Fruit fly (Drosophila melanogaster) whole organism, embryonic: ENCODE measurements around the gene CG14664.

ENCODE experiments used
- Atf-2 ChIP-seq: fragments of 200-800 bp; sonication (Bioruptor generic); optimal IDR thresholded peaks from 2 replicates; lab custom pipeline; 2016; ENCODE audit warnings: missing biosample characterization, missing genetic modification characterization
- CG10366 ChIP-seq: fragments of 200-800 bp; sonication (Bioruptor generic); IDR thresholded peaks from 2 replicates; pipeline ENCODE4 v1.3.6; 2022; ENCODE audit warnings: missing biosample characterization, missing genetic modification characterization
- CG10979 ChIP-seq: fragments of 200-800 bp; sonication (Bioruptor generic); optimal IDR thresholded peaks from 2 replicates; lab custom pipeline; 2018; ENCODE audit warnings: missing biosample characterization, mild to moderate bottlenecking, missing genetic modification characterization, moderate library complexity
- CG11723 ChIP-seq: fragments of 200-800 bp; sonication (Bioruptor generic); optimal IDR thresholded peaks from 2 replicates; lab custom pipeline; 2017; ENCODE audit warnings: missing biosample characterization, mild to moderate bottlenecking, missing genetic modification characterization
- CG13624 ChIP-seq: fragments of 200-800 bp; sonication (Bioruptor generic); optimal IDR thresholded peaks from 2 replicates; lab custom pipeline; 2016; ENCODE audit warnings: missing biosample characterization, missing genetic modification characterization
- CG14050 ChIP-seq: fragments of 200-800 bp; sonication (Bioruptor generic); IDR thresholded peaks from 3 replicates; pipeline ENCODE4 v1.3.6; 2022; ENCODE audit warnings: missing biosample characterization, missing genetic modification characterization
- CG16815 ChIP-seq: fragments of 200-800 bp; sonication (Bioruptor generic); optimal IDR thresholded peaks from 3 replicates; lab custom pipeline; 2017; ENCODE audit warnings: missing biosample characterization, mild to moderate bottlenecking, missing genetic modification characterization
- CG2116 ChIP-seq: fragments of 200-800 bp; sonication (Bioruptor generic); optimal IDR thresholded peaks from 3 replicates; lab custom pipeline; 2018; ENCODE audit warnings: missing biosample characterization, mild to moderate bottlenecking, missing genetic modification characterization
- CG30020 ChIP-seq: fragments of 200-800 bp; optimal IDR thresholded peaks from 2 replicates; lab custom pipeline; 2019; ENCODE audit warnings: missing biosample characterization, mild to moderate bottlenecking, missing genetic modification characterization, moderate library complexity
- CG3065 ChIP-seq: fragments of 200-800 bp; sonication (Bioruptor generic); optimal IDR thresholded peaks from 2 replicates; lab custom pipeline; 2016; ENCODE audit warnings: missing biosample characterization, missing genetic modification characterization
- CG31441 ChIP-seq: fragments of 200-800 bp; sonication (Bioruptor generic); IDR thresholded peaks from 2 replicates; pipeline ENCODE4 v1.3.6; 2022; ENCODE audit warnings: missing biosample characterization, missing genetic modification characterization
- CG32772 ChIP-seq: fragments of 200-800 bp; sonication (Bioruptor generic); IDR thresholded peaks from 2 replicates; pipeline ENCODE4 v1.3.6; 2022; ENCODE audit warnings: missing biosample characterization, missing genetic modification characterization
- CG5245 ChIP-seq: fragments of 200-800 bp; sonication (Bioruptor generic); optimal IDR thresholded peaks from 3 replicates; lab custom pipeline; 2016; ENCODE audit warnings: missing biosample characterization, missing genetic modification characterization
- CG6254 ChIP-seq: fragments of 200-800 bp; sonication (Bioruptor generic); optimal IDR thresholded peaks from 3 replicates; lab custom pipeline; 2017; ENCODE audit warnings: mild to moderate bottlenecking, missing biosample characterization, missing genetic modification reagents, missing genetic modification characterization
- CG6791 ChIP-seq: fragments of 200-800 bp; sonication (Bioruptor generic); IDR thresholded peaks from 3 replicates; pipeline ENCODE4 v1.3.6; 2022; ENCODE audit warnings: missing biosample characterization, missing genetic modification characterization; ENCODE audit not compliant: partially characterized antibody
- CG7786 ChIP-seq: fragments of 200-800 bp; sonication (Bioruptor generic); optimal IDR thresholded peaks from 2 replicates; lab custom pipeline; 2016; ENCODE audit warnings: missing biosample characterization, missing genetic modification characterization
- CG8765 ChIP-seq: fragments of 200-800 bp; sonication (Bioruptor generic); IDR thresholded peaks from 2 replicates; pipeline ENCODE4 v1.3.6; 2022; ENCODE audit warnings: missing biosample characterization, missing genetic modification characterization
- Ets97D ChIP-seq: fragments of 200-800 bp; sonication (Bioruptor generic); optimal IDR thresholded peaks from 3 replicates; lab custom pipeline; 2016; ENCODE audit warnings: missing biosample characterization, missing genetic modification characterization
- Gug ChIP-seq: fragments of 200-800 bp; sonication (Bioruptor generic); IDR thresholded peaks from 4 replicates; pipeline ENCODE4 v1.3.6; 2022; ENCODE audit warnings: missing biosample characterization, missing genetic modification characterization
- HmgD ChIP-seq: fragments of 200-800 bp; sonication (Bioruptor generic); optimal IDR thresholded peaks from 3 replicates; lab custom pipeline; 2016; ENCODE audit warnings: missing biosample characterization, missing genetic modification characterization
- Hsf ChIP-seq: fragments of 200-800 bp; sonication (Bioruptor generic); optimal IDR thresholded peaks from 3 replicates; lab custom pipeline; 2016; ENCODE audit warnings: missing biosample characterization, missing genetic modification characterization
- Med ChIP-seq: fragments of 200-800 bp; sonication (Bioruptor generic); peaks from one replicate; lab custom pipeline; 2016; ENCODE audit warnings: missing biosample characterization, missing genetic modification characterization, mild to moderate bottlenecking, inconsistent platforms, moderate library complexity
- NC2β ChIP-seq: fragments of 200-800 bp; sonication (Bioruptor generic); optimal IDR thresholded peaks from 2 replicates; lab custom pipeline; 2016; ENCODE audit warnings: missing biosample characterization, missing genetic modification characterization
- Nf-YB ChIP-seq: fragments of 200-800 bp; sonication (Bioruptor generic); optimal IDR thresholded peaks from 3 replicates; lab custom pipeline; 2019; ENCODE audit warnings: missing biosample characterization, mild to moderate bottlenecking, missing genetic modification characterization, moderate library complexity
- Oli ChIP-seq: fragments of 200-800 bp; sonication (Bioruptor generic); optimal IDR thresholded peaks from 2 replicates; lab custom pipeline; 2018; ENCODE audit warnings: missing biosample characterization, mild to moderate bottlenecking, missing genetic modification characterization, moderate library complexity
- Optix ChIP-seq: fragments of 200-800 bp; sonication (Bioruptor generic); IDR thresholded peaks from 3 replicates; pipeline ENCODE4 v1.3.6; 2022; ENCODE audit warnings: missing biosample characterization, missing genetic modification characterization
- Scr ChIP-seq: fragments of 200-800 bp; sonication (Bioruptor generic); IDR thresholded peaks from 2 replicates; pipeline ENCODE4 v1.3.6; 2022; ENCODE audit warnings: missing biosample characterization, missing genetic modification characterization; ENCODE audit not compliant: partially characterized antibody
- TFAM ChIP-seq: fragments of 200-800 bp; sonication (Bioruptor generic); optimal IDR thresholded peaks from 2 replicates; lab custom pipeline; 2017; ENCODE audit warnings: missing biosample characterization, missing genetic modification characterization, inconsistent platforms
- Usf ChIP-seq: fragments of 200-800 bp; sonication (Bioruptor generic); optimal IDR thresholded peaks from 2 replicates; lab custom pipeline; 2017; ENCODE audit warnings: missing genotype, missing biosample characterization, missing genetic modification characterization
- Xbp1 ChIP-seq: fragments of 200-800 bp; sonication (Bioruptor generic); optimal IDR thresholded peaks from 3 replicates; lab custom pipeline; 2016; ENCODE audit warnings: missing biosample characterization, mild to moderate bottlenecking, missing genetic modification characterization
- abd-A ChIP-seq: fragments of 200-800 bp; sonication (Bioruptor generic); optimal IDR thresholded peaks from 3 replicates; lab custom pipeline; 2019; ENCODE audit warnings: missing biosample characterization, mild to moderate bottlenecking, missing genetic modification characterization, moderate library complexity
- bowl ChIP-seq: fragments of 200-800 bp; sonication (Bioruptor generic); IDR thresholded peaks from 2 replicates; pipeline ENCODE4 v1.3.6; 2022; ENCODE audit warnings: missing biosample characterization, missing genetic modification characterization
- bsh ChIP-seq, 2 experiments: fragments of 200-800 bp; sonication (Bioruptor generic); optimal IDR thresholded peaks; 2 replicates each; lab custom pipeline; 2017 to 2018; ENCODE audit warnings: mild to moderate bottlenecking in 2 of 2, missing biosample characterization in 2 of 2, missing genetic modification characterization in 2 of 2, moderate library complexity in 1 of 2
- cato ChIP-seq: fragments of 200-800 bp; sonication (Bioruptor generic); optimal IDR thresholded peaks from 2 replicates; lab custom pipeline; 2016; ENCODE audit warnings: missing biosample characterization, missing genetic modification characterization, borderline replicate concordance
- dati ChIP-seq: fragments of 200-800 bp; sonication (Bioruptor generic); IDR thresholded peaks from 2 replicates; pipeline ENCODE4 v1.3.6; 2022; ENCODE audit warnings: missing biosample characterization, missing genetic modification characterization
- gcm2 ChIP-seq: fragments of 200-800 bp; sonication (Bioruptor generic); optimal IDR thresholded peaks from 2 replicates; lab custom pipeline; 2016; ENCODE audit warnings: missing biosample characterization, missing genetic modification characterization
- gem ChIP-seq: fragments of 200-800 bp; sonication (Bioruptor generic); optimal IDR thresholded peaks from 2 replicates; lab custom pipeline; 2019; ENCODE audit warnings: missing biosample characterization, mild to moderate bottlenecking, missing genetic modification characterization, moderate library complexity
- gsb-n ChIP-seq: fragments of 200-800 bp; sonication (Bioruptor generic); optimal IDR thresholded peaks from 3 replicates; lab custom pipeline; 2018; ENCODE audit warnings: missing biosample characterization, mild to moderate bottlenecking, missing genetic modification characterization
- lilli ChIP-seq: fragments of 200-800 bp; sonication (Bioruptor generic); optimal IDR thresholded peaks from 3 replicates; lab custom pipeline; 2016; ENCODE audit warnings: missing biosample characterization, missing genetic modification characterization
- luna ChIP-seq: fragments of 200-800 bp; sonication (Bioruptor generic); optimal IDR thresholded peaks from 2 replicates; lab custom pipeline; 2016; ENCODE audit warnings: missing biosample characterization, missing genetic modification characterization
- phol ChIP-seq: fragments of 200-800 bp; sonication (Bioruptor generic); optimal IDR thresholded peaks from 3 replicates; lab custom pipeline; 2018; ENCODE audit warnings: missing biosample characterization, mild to moderate bottlenecking, missing genetic modification characterization, moderate library complexity
- prd ChIP-seq, 3 experiments: fragments of >200 bp in 2 of 3; fragments of 200-800 bp in 1 of 3; sonication (Bioruptor generic) in 1 of 3; optimal IDR thresholded peaks in 2 of 3; IDR thresholded peaks in 1 of 3; 2 replicates in 2 of 3; 3 replicates in 1 of 3; pipeline versions ENCODE4 v1.3.6 to Lab custom; 2017 to 2022; ENCODE audit warnings: missing biosample characterization in 1 of 3, missing genetic modification characterization in 1 of 3
- salm ChIP-seq: fragments of 200-800 bp; sonication (Bioruptor generic); optimal IDR thresholded peaks from 2 replicates; lab custom pipeline; 2018; ENCODE audit warnings: missing biosample characterization, mild to moderate bottlenecking, missing genetic modification characterization
- so ChIP-seq: fragments of 200-800 bp; sonication (Bioruptor generic); IDR thresholded peaks from 3 replicates; pipeline ENCODE4 v1.3.6; 2022; ENCODE audit warnings: missing biosample characterization, missing genetic modification characterization
- tgo ChIP-seq: fragments of 200-800 bp; sonication (Bioruptor generic); IDR thresholded peaks from 3 replicates; pipeline ENCODE4 v1.3.6; 2022; ENCODE audit warnings: missing biosample characterization, missing genetic modification characterization
- toy ChIP-seq: fragments of 200-800 bp; sonication (Bioruptor generic); IDR thresholded peaks from 2 replicates; pipeline ENCODE4 v1.3.6; 2022; ENCODE audit warnings: missing biosample characterization, missing genetic modification characterization
- zen ChIP-seq: fragments of 200-800 bp; sonication (Bioruptor generic); optimal IDR thresholded peaks from 3 replicates; lab custom pipeline; 2018; ENCODE audit warnings: missing biosample characterization, mild to moderate bottlenecking, missing genetic modification characterization, moderate library complexity
- zfh1 ChIP-seq: fragments of 200-800 bp; sonication (Bioruptor generic); IDR thresholded peaks from 3 replicates; pipeline ENCODE4 v1.3.6; 2022; ENCODE audit warnings: missing biosample characterization, missing genetic modification characterization

The CG14664 gene

dm6 chr3R:5211901-5212758, 11.8 kb upstream of the CG14664 start (continued):
- peak; percentile 14 for TF ChIP-seq HmgD (GFP tag; lab: Kevin White, UChicago)
- TF ChIP-seq prd (optimal IDR thresholded peaks at IDR 0.05; lab: Kevin White, UChicago), result no peak
- TF ChIP-seq prd (GFP tag; IDR thresholded peaks at IDR 0.05; lab: Robert Waterston, UW), result peak; percentile 93
- peak; percentile 84 for TF ChIP-seq CG31441 (GFP tag; lab: Robert Waterston, UW)
- no peak for TF ChIP-seq bowl (GFP tag; lab: Robert Waterston, UW)
- peak in 1 of 2 experiments; percentile 79 for TF ChIP-seq bsh (GFP tag; optimal IDR thresholded peaks at IDR 0.05; lab: Kevin White, UChicago)
- 0 out of 3 replicates have a peak, but pooled peaks have one; percentile 45 for TF ChIP-seq so (GFP tag; lab: Robert Waterston, UW)
- peak; percentile 69 for TF ChIP-seq CG7786 (GFP tag; lab: Kevin White, UChicago)
- peak; percentile 60 for TF ChIP-seq CG30020 (tag; lab: Kevin White, UChicago)
- no peak; the same call in 1 of the 2 replicates for TF ChIP-seq CG10366 (GFP tag; lab: Robert Waterston, UW)
- no peak for TF ChIP-seq Scr (GFP tag; lab: Robert Waterston, UW)
- peak; percentile 58 for TF ChIP-seq CG3065
- TF ChIP-seq CG14050, result peak; percentile 24; the same call in 1 of the 3 replicates
- TF ChIP-seq Usf (GFP tag; lab: Kevin White, UChicago), result peak; percentile 63
- peak; percentile 52 for TF ChIP-seq CG5245
- TF ChIP-seq lilli (GFP tag; lab: Kevin White, UChicago), result peak; percentile 66
- TF ChIP-seq Hsf (GFP tag; lab: Kevin White, UChicago), result peak; percentile 81
- TF ChIP-seq abd-A (tag; lab: Kevin White, UChicago), result no peak
- peak; percentile 22 for TF ChIP-seq salm
- TF ChIP-seq Nf-YB (GFP tag; lab: Kevin White, UChicago), result peak; percentile 63
- TF ChIP-seq dati (GFP tag; lab: Robert Waterston, UW), result no peak
- TF ChIP-seq gem (tag; lab: Kevin White, UChicago), result peak; percentile 90
- TF ChIP-seq CG6254 (GFP tag; lab: Kevin White, UChicago), result peak; percentile 78
- TF ChIP-seq tgo (GFP tag; lab: Robert Waterston, UW), result peak; percentile 32; the same call in 1 of the 3 replicates
- TF ChIP-seq Ets97D (GFP tag; lab: Kevin White, UChicago), result peak; percentile 15
- no peak for TF ChIP-seq luna (GFP tag; lab: Kevin White, UChicago)
- peak; percentile 58 for TF ChIP-seq CG13624
- peak; percentile 30 for TF ChIP-seq CG2116 (GFP tag; lab: Kevin White, UChicago)
- peak; percentile 64; the same call in 2 of the 4 replicates for TF ChIP-seq Gug
- peak; percentile 87 for TF ChIP-seq Med (GFP tag; lab: Kevin White, UChicago)
- peak; percentile 95 for TF ChIP-seq zen (tag; lab: Kevin White, UChicago)
- peak; percentile 85 for TF ChIP-seq phol (tag; lab: Kevin White, UChicago)
- peak; percentile 46 for TF ChIP-seq cato (GFP tag; lab: Kevin White, UChicago)
- TF ChIP-seq Optix, result peak; percentile 69; the same call in 2 of the 3 replicates
- peak; percentile 71 for TF ChIP-seq Oli (tag; lab: Kevin White, UChicago)
- peak; percentile 86 for TF ChIP-seq CG8765 (GFP tag; lab: Robert Waterston, UW)
- TF ChIP-seq Xbp1 (GFP tag; lab: Kevin White, UChicago), result peak; percentile 74
- TF ChIP-seq CG10979 (tag; lab: Kevin White, UChicago), result peak; percentile 95
- peak; percentile 81 for TF ChIP-seq NC2β (GFP tag; lab: Kevin White, UChicago)
- TF ChIP-seq CG16815, result peak; percentile 90
- peak; percentile 44 for TF ChIP-seq CG11723 (GFP tag; lab: Kevin White, UChicago)
- peak; percentile 92 for TF ChIP-seq zfh1 (GFP tag; lab: Robert Waterston, UW)
- TF ChIP-seq CG32772 (GFP tag; lab: Robert Waterston, UW), result peak; percentile 70
- no peak for TF ChIP-seq toy (GFP tag; lab: Robert Waterston, UW)
- TF ChIP-seq gsb-n, result peak; percentile 88
- peak; percentile 43; the same call in 2 of the 3 replicates for TF ChIP-seq CG6791 (GFP tag; lab: Robert Waterston, UW)
- peak; percentile 62 for TF ChIP-seq TFAM (GFP tag; lab: Kevin White, UChicago)
- TF ChIP-seq gcm2, result peak; percentile 24
- TF ChIP-seq Atf-2 (GFP tag; lab: Kevin White, UChicago), result peak; percentile 85
